Worm (Caenorhabditis elegans): ENCODE data around the gene fip-5.

DNA sequence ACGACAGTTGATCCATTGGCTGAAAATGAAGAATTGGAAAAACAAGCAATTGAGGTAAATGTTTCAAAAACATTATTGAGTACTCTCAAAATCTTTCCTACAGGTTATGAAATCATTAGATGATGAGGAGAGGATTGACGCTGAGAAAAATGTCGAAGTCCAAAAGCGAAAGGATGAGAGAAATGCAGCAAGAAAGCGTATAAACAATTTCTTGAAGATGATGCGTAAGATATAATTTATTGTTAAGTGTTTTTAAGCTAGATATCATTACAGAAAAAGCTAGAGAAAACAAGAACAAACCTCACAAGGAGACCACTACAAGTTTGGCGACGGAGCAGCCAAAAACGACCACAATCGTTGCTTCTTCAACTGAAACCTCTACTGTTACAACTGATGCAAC is 17.1 kb downstream of the fip-5 start:
- TF ChIP-seq nhr-11 (tag; optimal IDR thresholded peaks at IDR 0.05) (no peak), egl-27 (tag; optimal IDR thresholded peaks at IDR 0.05) (no peak), snpc-4 (tag; optimal IDR thresholded peaks at IDR 0.05) (no peak), fkh-10 (GFP tag; optimal IDR thresholded peaks at IDR 0.05) (no peak), zag-1 (tag; optimal IDR thresholded peaks at IDR 0.05) (no peak), ceh-82 (tag; optimal IDR thresholded peaks at IDR 0.05) (no peak)
